Fruit fly (Drosophila melanogaster) Kc167 (cell line): ENCODE data around the gene Clamp.

Experiments used
- Myc ChIP-seq: fragments of >200 bp; optimal IDR thresholded peaks from 2 replicates; lab custom pipeline; 2017; ENCODE audit warnings: missing external identifiers
- Sin3A ChIP-seq: fragments of >200 bp; optimal IDR thresholded peaks from 2 replicates; lab custom pipeline; 2018; ENCODE audit warnings: missing external identifiers
- h ChIP-seq: fragments of >200 bp; optimal IDR thresholded peaks from 3 replicates; lab custom pipeline; 2018; ENCODE audit warnings: missing external identifiers
- insv ChIP-seq: fragments of >200 bp; optimal IDR thresholded peaks from 3 replicates; lab custom pipeline; 2018; ENCODE audit warnings: missing external identifiers
- psq ChIP-seq: fragments of >200 bp; optimal IDR thresholded peaks from 2 replicates; lab custom pipeline; 2017; ENCODE audit warnings: missing external identifiers
- ttk ChIP-seq: sonication (Bioruptor generic); optimal IDR thresholded peaks from 2 replicates; lab custom pipeline; 2017; ENCODE audit warnings: missing external identifiers

The Clamp gene

DNA sequence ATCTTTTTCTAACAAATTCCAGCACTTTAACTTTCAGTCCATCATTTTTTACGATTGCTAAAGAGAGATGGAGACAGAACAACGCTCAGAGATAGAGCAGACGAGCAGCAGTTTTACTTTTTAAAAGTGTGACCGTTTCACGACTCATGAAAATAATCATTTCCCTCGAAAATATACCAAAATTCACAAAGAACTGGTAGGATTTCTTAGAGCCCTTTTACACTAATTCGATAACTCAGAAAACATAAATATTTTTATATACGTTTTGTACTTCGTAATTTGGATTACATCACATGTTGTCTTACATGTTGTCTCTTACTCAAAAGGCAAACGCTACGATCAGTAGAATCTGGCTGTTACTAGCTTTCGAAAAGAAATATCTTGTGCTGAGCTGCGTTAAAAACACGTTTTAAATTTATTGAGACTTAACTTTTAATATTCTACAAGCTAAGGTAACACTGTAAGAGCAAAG is at the start of gene Clamp:
Gene Clamp (minus strand): TSS at position 100 of the 472 bp plus-strand sequence.
- TF ChIP-seq ttk (lab: Kevin White, UChicago) (no peak), insv (lab: Kevin White, UChicago) (no peak), Myc (no peak), psq (lab: Kevin White, UChicago) (no peak), h (no peak), Sin3A (lab: Kevin White, UChicago) (no peak)

DNA sequence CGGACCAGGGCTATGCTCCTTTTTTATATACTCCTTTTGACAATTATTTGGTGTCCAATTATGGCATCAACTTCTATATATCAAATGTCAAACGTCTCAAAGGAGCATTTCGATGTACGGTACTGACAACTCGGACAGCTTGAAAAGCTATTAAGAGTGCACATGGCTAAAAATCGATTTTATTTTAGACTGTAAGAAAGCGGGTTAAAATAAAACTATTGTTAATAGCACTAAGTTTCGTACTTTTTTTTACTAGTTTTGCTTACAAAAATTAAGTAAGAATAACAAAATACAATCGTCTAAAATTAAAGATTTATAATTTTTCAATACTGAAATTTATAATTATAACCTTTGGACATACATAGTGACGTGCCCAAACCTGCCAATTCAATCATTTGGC is 45.3 kb upstream of the Clamp start, which contains the start of gene Ir40a:
Gene Ir40a (minus strand): TSS at position 101 of the 400 bp plus-strand sequence.
- no peak for TF ChIP-seq psq (lab: Kevin White, UChicago)
- no peak for TF ChIP-seq insv (lab: Kevin White, UChicago)
- TF ChIP-seq ttk (lab: Kevin White, UChicago), result no peak

DNA sequence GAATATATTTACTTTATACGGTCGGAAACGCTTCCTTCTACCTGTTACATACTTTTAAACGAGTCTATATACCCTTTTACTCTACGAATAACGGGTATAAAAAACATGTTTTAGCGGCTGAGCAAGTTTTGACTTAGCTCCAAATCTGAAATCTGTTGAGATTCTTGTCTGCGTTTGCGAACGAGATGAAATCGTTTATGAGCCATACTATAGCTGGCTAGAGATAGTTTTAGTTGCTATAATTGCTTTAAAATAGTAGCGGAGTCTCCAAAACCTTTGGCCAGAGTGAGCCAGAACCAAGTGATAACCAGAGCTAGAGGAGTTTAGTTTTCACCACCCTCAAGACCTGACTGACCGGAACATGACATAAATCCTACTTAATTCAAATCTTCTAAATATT is 7.5 kb upstream of the Clamp start:
- TF ChIP-seq psq (lab: Kevin White, UChicago) (no peak), insv (lab: Kevin White, UChicago) (no peak), Myc (no peak), ttk (lab: Kevin White, UChicago) (no peak), h (no peak), Sin3A (lab: Kevin White, UChicago) (no peak)

DNA sequence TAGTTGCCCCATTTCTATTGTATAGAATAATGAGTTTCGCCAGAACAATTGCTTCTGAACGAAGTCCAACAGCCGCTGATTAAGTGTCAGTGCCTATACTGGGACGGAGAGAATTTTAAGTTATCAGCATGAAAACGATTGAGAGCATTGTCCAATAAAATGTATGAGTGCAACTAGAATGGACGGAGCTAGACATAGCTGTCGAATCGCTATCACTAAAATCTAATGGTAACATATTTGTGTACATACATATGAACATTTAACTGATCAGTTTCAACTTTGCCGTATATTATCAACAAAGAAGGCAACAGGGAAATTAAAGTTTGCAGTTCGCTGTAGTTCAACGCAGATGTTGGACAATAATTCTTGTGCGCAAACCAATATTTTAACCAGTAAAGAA is 6.2 kb upstream of the Clamp start, which contains the start of gene CG3635:
Gene CG3635 (plus strand): TSS at position 315 of the 400 bp plus-strand sequence.
- TF ChIP-seq Myc (no peak), ttk (lab: Kevin White, UChicago) (no peak), h (no peak), Sin3A (lab: Kevin White, UChicago) (no peak), psq (lab: Kevin White, UChicago) (no peak), insv (lab: Kevin White, UChicago) (no peak)

DNA sequence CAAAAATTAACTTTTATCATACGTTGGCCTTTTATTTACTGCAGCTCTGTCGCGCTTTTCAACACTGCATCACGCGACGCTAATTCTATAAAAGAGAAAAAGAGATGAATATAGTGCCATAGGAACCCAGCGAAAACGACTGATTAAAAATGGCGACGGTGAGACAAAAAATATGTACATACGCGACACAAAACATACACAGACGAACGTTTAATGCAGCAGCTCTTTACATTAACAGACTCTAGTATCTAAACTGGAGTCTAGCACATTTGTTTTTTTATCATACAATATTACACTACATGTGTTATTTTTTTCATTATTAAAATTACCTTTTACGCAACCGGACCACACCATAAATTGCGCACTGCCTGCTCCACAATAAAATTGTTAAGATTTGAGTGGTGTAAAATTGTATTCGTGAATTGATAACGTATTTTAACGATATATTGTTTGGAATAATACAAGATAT is 350 bp downstream of the Clamp start:
- no peak for TF ChIP-seq insv (lab: Kevin White, UChicago)
- TF ChIP-seq Myc, result no peak
- no peak for TF ChIP-seq psq (lab: Kevin White, UChicago)

DNA sequence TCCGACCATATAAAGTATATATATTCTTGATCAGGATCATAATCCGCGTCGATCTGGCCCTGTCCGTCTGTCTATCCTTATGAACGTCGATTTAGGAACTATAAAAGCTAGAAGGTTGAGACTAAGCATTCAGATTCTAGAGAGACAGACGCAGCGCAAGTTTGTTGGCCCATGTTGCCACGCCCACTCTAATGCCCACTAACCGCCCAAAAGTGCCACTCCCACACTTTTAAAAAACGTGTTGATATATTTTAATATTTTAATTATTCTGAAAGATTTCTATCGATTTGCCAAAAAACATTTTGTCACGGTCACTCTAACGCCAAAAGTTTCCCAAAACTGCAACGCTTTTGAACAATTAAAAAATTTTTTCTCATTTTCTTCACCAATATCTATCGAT is 5.6 kb downstream of the Clamp start:
- TF ChIP-seq psq (lab: Kevin White, UChicago) (no peak), h (no peak), Myc (no peak), Sin3A (lab: Kevin White, UChicago) (no peak), insv (lab: Kevin White, UChicago) (no peak), ttk (lab: Kevin White, UChicago) (no peak)

DNA sequence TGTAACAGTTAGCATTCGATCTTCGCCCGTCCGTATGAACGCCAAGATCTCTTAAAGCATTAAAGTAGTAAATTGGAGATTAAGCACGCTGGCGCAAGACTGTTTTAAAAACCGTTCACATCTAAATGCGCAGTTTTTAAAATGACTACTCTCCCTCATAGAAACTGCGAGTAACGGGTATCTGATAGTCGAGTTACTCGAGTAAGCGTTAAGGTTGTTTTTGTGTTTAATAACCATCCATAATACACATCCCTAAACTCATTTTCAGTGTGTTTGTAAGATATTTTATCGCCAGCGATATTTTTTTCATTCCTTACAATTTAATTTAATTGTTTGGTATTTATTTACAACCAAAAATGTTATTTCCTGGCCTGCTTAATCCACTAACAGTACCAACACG is 9.1 kb downstream of the Clamp start:
- TF ChIP-seq ttk (lab: Kevin White, UChicago), result no peak
- TF ChIP-seq insv (lab: Kevin White, UChicago), result no peak
- TF ChIP-seq psq (lab: Kevin White, UChicago), result no peak
- no peak for TF ChIP-seq Myc
- TF ChIP-seq Sin3A (lab: Kevin White, UChicago), result no peak
- TF ChIP-seq h, result no peak

DNA sequence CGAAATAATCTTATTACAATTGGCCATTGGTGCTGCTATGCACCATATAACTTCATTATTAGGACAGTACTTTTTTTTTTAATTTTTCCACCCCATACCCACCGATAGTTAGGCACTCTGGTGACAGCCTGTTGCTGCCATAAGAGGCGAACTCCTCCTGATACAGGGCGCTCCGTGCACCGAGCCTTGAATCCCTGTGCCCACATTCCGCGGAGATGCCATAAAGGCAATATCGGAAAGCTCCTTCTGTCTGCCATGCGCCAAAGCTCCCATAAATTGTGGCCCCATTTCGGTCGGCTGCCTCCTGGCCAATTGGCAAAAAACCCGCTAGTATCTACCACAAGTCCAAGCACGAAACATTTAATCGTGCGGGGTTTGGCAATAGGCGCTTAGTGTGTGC is 15.7 kb downstream of the Clamp start:
- no peak for TF ChIP-seq ttk (lab: Kevin White, UChicago)
- TF ChIP-seq Sin3A (lab: Kevin White, UChicago), result no peak
- no peak for TF ChIP-seq insv (lab: Kevin White, UChicago)
- no peak for TF ChIP-seq h
- no peak for TF ChIP-seq Myc
- TF ChIP-seq psq (lab: Kevin White, UChicago), result no peak

DNA sequence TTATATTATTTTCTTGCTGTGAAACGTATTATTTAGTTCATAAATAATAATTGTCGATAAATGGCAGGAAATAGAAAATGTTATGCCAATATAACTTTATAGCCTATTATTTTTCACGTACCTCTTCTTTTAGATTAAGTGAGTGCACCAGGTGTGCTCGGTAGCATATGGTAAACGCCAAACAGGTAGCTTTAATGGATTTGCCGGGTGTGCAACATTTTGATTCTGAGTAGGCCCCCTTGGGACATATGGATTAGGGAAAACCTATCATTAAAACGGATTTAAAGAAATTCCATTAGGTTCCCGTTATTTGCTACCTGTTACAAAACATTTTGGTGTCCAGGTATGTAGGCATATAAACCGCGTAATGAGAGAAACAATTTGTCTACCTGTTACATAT is 17.6 kb downstream of the Clamp start, which contains the start of gene dunk:
Gene dunk (plus strand): TSS at position 301 of the 400 bp plus-strand sequence.
- no peak for TF ChIP-seq Myc
- TF ChIP-seq insv (lab: Kevin White, UChicago), result no peak
- no peak for TF ChIP-seq Sin3A (lab: Kevin White, UChicago)
- no peak for TF ChIP-seq h
- no peak for TF ChIP-seq psq (lab: Kevin White, UChicago)
- TF ChIP-seq ttk (lab: Kevin White, UChicago), result no peak

DNA sequence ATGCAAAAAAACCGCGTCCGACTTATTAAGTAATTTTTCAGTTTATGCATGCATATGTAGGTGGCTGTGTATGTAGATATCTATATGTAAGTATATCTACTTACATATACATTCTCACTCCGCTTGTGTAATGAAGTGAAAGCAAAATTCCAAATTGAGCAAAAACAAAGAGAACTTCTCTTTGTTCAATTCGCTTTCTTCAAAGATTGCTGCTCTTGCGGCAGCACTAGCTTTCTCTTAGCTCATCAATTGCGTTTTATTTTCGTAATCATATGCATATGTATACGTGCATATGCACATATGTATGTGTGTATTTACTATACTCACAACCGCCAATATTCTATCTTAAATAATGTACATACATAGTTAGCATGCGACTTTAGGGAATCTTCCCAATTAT is 20.2 kb downstream of the Clamp start:
- TF ChIP-seq psq (lab: Kevin White, UChicago) (no peak), Sin3A (lab: Kevin White, UChicago) (no peak), insv (lab: Kevin White, UChicago) (no peak), h (no peak), Myc (no peak), ttk (lab: Kevin White, UChicago) (no peak)

DNA sequence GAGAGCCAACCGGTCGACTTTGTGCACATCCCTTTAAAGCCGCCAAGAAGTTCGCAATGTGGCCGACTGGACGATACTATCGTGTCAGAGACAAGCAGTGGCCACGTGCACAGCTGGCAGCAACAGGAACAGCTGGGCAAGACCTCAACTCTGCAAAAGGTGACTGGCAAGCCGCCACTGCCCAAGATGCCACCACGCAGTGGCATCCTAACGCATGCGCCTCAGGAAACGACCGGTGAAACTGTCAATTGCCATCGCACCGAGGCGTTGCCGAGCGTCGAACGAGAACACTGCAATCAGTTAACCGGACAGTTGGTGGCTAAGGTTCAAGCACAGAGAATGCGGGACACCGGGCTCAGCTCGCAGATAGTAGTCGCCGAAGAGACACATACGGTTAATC is 22.7 kb downstream of the Clamp start:
- no peak for TF ChIP-seq insv (lab: Kevin White, UChicago)
- TF ChIP-seq ttk (lab: Kevin White, UChicago), result peak; percentile 19

DNA sequence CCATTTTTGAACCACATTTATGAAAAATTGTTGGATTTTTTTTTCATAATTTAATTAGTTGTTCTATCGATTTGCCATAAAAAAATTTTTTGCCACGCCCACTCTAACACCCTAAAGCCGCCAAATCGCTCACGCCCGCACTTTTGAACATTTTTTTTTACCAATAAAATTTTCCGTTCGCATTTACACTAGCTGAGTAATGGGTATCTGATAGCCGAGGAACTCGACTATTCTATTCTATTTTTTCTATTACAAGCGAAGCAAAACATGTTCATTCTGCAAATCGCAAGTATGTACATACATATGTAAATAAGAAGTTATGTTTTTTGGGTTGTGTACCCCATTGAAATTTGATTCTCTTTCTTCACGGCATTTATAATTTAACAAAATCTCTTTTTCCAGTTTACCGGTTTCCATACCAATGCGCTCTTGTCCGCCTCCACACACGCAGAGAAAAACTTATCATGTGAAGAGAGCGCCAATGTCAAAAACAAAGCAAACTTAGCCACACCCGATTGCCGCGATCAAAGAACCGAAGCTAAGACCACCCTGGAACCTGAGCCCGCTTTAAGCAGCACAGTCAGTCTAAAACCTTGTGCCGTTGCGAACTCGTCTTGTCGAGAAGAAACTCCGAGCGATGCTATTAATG is 23.6 kb downstream of the Clamp start:
- TF ChIP-seq psq (lab: Kevin White, UChicago) (no peak), insv (lab: Kevin White, UChicago) (no peak), Myc (no peak), ttk (lab: Kevin White, UChicago) (no peak), h (no peak), Sin3A (lab: Kevin White, UChicago) (no peak)

DNA sequence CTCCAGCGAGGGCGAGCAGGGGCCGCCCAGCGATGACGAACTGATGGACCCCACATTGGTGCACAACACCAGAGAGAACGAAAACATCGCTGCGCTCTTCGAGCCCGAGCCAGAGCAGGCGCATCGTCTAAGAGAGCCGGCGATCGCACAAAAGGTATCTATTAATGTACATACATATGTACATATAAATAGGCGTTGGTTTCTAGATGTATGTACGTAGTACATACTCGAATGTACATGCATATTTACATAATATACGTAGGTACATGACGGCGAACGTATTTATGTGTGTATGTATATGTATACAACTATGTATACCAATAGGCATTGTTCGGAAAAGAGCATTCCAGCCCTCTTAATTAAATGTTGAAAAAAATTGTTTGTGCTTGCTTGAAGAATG is 24.8 kb downstream of the Clamp start:
- TF ChIP-seq insv (lab: Kevin White, UChicago) (no peak), Sin3A (lab: Kevin White, UChicago) (no peak), psq (lab: Kevin White, UChicago) (no peak), ttk (lab: Kevin White, UChicago) (no peak), Myc (no peak)
